Worm (Caenorhabditis elegans): ENCODE data around the gene unc-41.

Gene unc-41

ce11 chrV:10002720-10003119 lies 26.7 kb upstream of the unc-41 start:
- TF ChIP-seq unc-62 (GFP tag; optimal IDR thresholded peaks at IDR 0.05) = peak; percentile 74
- TF ChIP-seq lin-32 (GFP tag; optimal IDR thresholded peaks at IDR 0.05) = no peak
- TF ChIP-seq lsy-2 (tag; optimal IDR thresholded peaks at IDR 0.05) = no peak
- no peak for TF ChIP-seq mls-2 (tag; optimal IDR thresholded peaks at IDR 0.05)

- no peak for TF ChIP-seq sptf-1 (tag; optimal IDR thresholded peaks at IDR 0.05)
- no peak for TF ChIP-seq lsy-2 (tag; optimal IDR thresholded peaks at IDR 0.05)
- TF ChIP-seq nhr-2 (tag; optimal IDR thresholded peaks at IDR 0.05) = no peak
- TF ChIP-seq sem-2 (GFP tag; optimal IDR thresholded peaks at IDR 0.05) = no peak
- TF ChIP-seq nhr-28 (tag; optimal IDR thresholded peaks at IDR 0.05) = no peak
- TF ChIP-seq ham-2 (GFP tag; optimal IDR thresholded peaks at IDR 0.05) = no peak
- no peak for TF ChIP-seq blmp-1 (tag; optimal IDR thresholded peaks at IDR 0.05)
- no peak for TF ChIP-seq lin-13 (tag; optimal IDR thresholded peaks at IDR 0.05)
These were observed 24.7 kb upstream of the unc-41 start, which contains the start of gene K08H10.10 for ce11 chrV:10000760-10001159. TSS of gene K08H10.10 (plus strand) at chrV:10001060.

ce11 chrV:9995791-9996190 lies 19.8 kb upstream of the unc-41 start, which contains the start of gene K08H10.6:
TSS of gene K08H10.6 (minus strand) at chrV:9995891.
- no peak for TF ChIP-seq nhr-2 (tag; optimal IDR thresholded peaks at IDR 0.05)
- no peak for TF ChIP-seq ztf-11 (tag; optimal IDR thresholded peaks at IDR 0.05)
- no peak for TF ChIP-seq mab-5 (tag; optimal IDR thresholded peaks at IDR 0.05)
- no peak for TF ChIP-seq nhr-237 (tag; optimal IDR thresholded peaks at IDR 0.05)

- TF ChIP-seq unc-120 (tag; optimal IDR thresholded peaks at IDR 0.05; ENCODE audit: poor library complexity, severe bottlenecking) (no peak), nhr-76 (tag; optimal IDR thresholded peaks at IDR 0.05) (no peak), lin-32 (GFP tag; optimal IDR thresholded peaks at IDR 0.05) (no peak), nhr-237 (tag; optimal IDR thresholded peaks at IDR 0.05) (no peak), ceh-83 (GFP tag; optimal IDR thresholded peaks at IDR 0.05) (no peak), zip-8 (tag; optimal IDR thresholded peaks at IDR 0.05) (no peak), cnd-1 (tag; optimal IDR thresholded peaks at IDR 0.05) (no peak), nhr-12 (tag; optimal IDR thresholded peaks at IDR 0.05) (no peak), mls-2 (tag; optimal IDR thresholded peaks at IDR 0.05) (no peak), lin-13 (tag; optimal IDR thresholded peaks at IDR 0.05) (no peak), unc-39 (tag; optimal IDR thresholded peaks at IDR 0.05) (no peak), ham-2 (GFP tag; optimal IDR thresholded peaks at IDR 0.05) (no peak), sem-2 (GFP tag; optimal IDR thresholded peaks at IDR 0.05) (no peak), sptf-1 (tag; optimal IDR thresholded peaks at IDR 0.05) (no peak), lsy-2 (tag; optimal IDR thresholded peaks at IDR 0.05) (no peak), flh-1 (GFP tag; optimal IDR thresholded peaks at IDR 0.05) (no peak), ces-1 (GFP tag; optimal IDR thresholded peaks at IDR 0.05) (no peak)
These were observed 15.6 kb upstream of the unc-41 start, which contains the start of the genes rde-1 and trpp-6 for ce11 chrV:9991610-9992009. TSS of gene rde-1 (minus strand) at chrV:9991642. TSS of gene trpp-6 (plus strand) at chrV:9991895.

ce11 chrV:9987688-9988087 lies 11.7 kb upstream of the unc-41 start, which contains the start of gene C27H6.8:
TSS of gene C27H6.8 (minus strand) at chrV:9987788.
- no peak for TF ChIP-seq tbx-8 (GFP tag; optimal IDR thresholded peaks at IDR 0.05)

- TF ChIP-seq mep-1 (tag; optimal IDR thresholded peaks at IDR 0.05) (no peak), tbx-8 (GFP tag; optimal IDR thresholded peaks at IDR 0.05) (no peak), nhr-12 (tag; optimal IDR thresholded peaks at IDR 0.05) (no peak), cnd-1 (tag; optimal IDR thresholded peaks at IDR 0.05) (no peak), elt-3 (tag; optimal IDR thresholded peaks at IDR 0.05) (no peak), lin-13 (tag; optimal IDR thresholded peaks at IDR 0.05) (no peak), flh-1 (GFP tag; optimal IDR thresholded peaks at IDR 0.05) (no peak), zip-8 (tag; optimal IDR thresholded peaks at IDR 0.05) (no peak), pha-4 (tag; optimal IDR thresholded peaks at IDR 0.05) (no peak), unc-120 (tag; optimal IDR thresholded peaks at IDR 0.05; ENCODE audit: poor library complexity, severe bottlenecking) (no peak), drap-1 (GFP tag; optimal IDR thresholded peaks at IDR 0.05) (no peak), lin-32 (GFP tag; optimal IDR thresholded peaks at IDR 0.05) (no peak), ceh-83 (GFP tag; optimal IDR thresholded peaks at IDR 0.05) (no peak), mab-5 (tag; optimal IDR thresholded peaks at IDR 0.05) (no peak), ces-1 (GFP tag; optimal IDR thresholded peaks at IDR 0.05) (no peak)
These were observed 10.1 kb upstream of the unc-41 start, which contains the start of gene rmd-2 for ce11 chrV:9986177-9986576. TSS of gene rmd-2 (minus strand) at chrV:9986277.
